Worm (Caenorhabditis elegans): ENCODE data around the gene dpy-6.

DNA sequence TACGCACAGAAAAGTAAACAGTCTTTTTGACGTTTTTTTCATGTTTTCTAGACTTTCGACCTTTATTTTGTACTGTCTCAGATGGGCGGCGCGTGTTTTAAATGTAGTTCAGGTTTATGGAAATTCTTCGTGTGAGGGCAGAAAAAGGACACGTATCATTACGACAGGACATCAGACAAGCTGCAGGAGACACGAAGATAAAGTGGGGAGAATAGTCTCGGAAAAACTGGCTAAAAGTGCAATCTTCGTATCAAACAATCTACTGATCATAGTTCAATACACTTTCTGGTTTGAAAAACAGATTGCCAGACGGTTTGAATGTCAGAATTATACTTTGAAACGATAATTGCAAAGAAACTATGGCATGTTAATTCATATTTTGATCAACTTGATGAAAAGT lies 30.0 kb upstream of the dpy-6 start:
- TF ChIP-seq T23F11.4 (GFP tag; optimal IDR thresholded peaks at IDR 0.05), result no peak
- TF ChIP-seq sox-4 (tag; optimal IDR thresholded peaks at IDR 0.05), result no peak
- TF ChIP-seq rnt-1 (tag; optimal IDR thresholded peaks at IDR 0.05), result no peak
- TF ChIP-seq nfya-1 (tag; optimal IDR thresholded peaks at IDR 0.05), result no peak
- no peak for TF ChIP-seq nhr-11 (tag; optimal IDR thresholded peaks at IDR 0.05)
- no peak for TF ChIP-seq ceh-48 (tag; optimal IDR thresholded peaks at IDR 0.05)
- no peak for TF ChIP-seq nhr-232 (tag; optimal IDR thresholded peaks at IDR 0.05)
- TF ChIP-seq tbx-2 (tag; optimal IDR thresholded peaks at IDR 0.05), result no peak
- no peak for TF ChIP-seq ref-2 (tag; optimal IDR thresholded peaks at IDR 0.05)
- no peak for TF ChIP-seq pqm-1 (tag; optimal IDR thresholded peaks at IDR 0.05)
- TF ChIP-seq fkh-6 (tag; optimal IDR thresholded peaks at IDR 0.05), result no peak
- no peak for TF ChIP-seq K02D7.2 (tag; optimal IDR thresholded peaks at IDR 0.05)
- no peak for TF ChIP-seq lin-11 (tag; optimal IDR thresholded peaks at IDR 0.05)
- no peak for TF ChIP-seq ceh-2 (tag; optimal IDR thresholded peaks at IDR 0.05)
